Fruit fly (Drosophila melanogaster) whole organism, wandering third instar larva: Measurements from ENCODE around the gene CG13362.

Experiments
- Abd-B ChIP-seq: fragments of >200 bp; optimal IDR thresholded peaks from 2 replicates; lab custom pipeline; 2017; ENCODE audit warnings: missing biosample characterization, missing genetic modification characterization
- CG32264 ChIP-seq: fragments of 200-800 bp; sonication (Bioruptor generic); optimal IDR thresholded peaks from 2 replicates; lab custom pipeline; 2016; ENCODE audit warnings: missing biosample characterization, missing genetic modification characterization
- CG9705 ChIP-seq: fragments of 200-800 bp; sonication (Bioruptor generic); optimal IDR thresholded peaks from 2 replicates; lab custom pipeline; 2018; ENCODE audit warnings: missing biosample characterization, mild to moderate bottlenecking, missing genetic modification characterization
- CrebA ChIP-seq: fragments of 200-800 bp; sonication (Bioruptor generic); optimal IDR thresholded peaks from 2 replicates; lab custom pipeline; 2016; ENCODE audit warnings: missing biosample characterization, mild to moderate bottlenecking, missing genetic modification characterization, borderline replicate concordance
- Dfd ChIP-seq: fragments of >200 bp; optimal IDR thresholded peaks from 2 replicates; lab custom pipeline; 2017; ENCODE audit warnings: missing biosample characterization, missing genetic modification characterization
- Dif ChIP-seq: fragments of 200-275, 200-300 bp; sonication (Bioruptor generic); optimal IDR thresholded peaks from 2 replicates; lab custom pipeline; 2018; ENCODE audit warnings: missing biosample characterization, missing genetic modification characterization; ENCODE audit not compliant: partially characterized antibody
- GATAd ChIP-seq: sonication (Bioruptor generic); optimal IDR thresholded peaks from 2 replicates; lab custom pipeline; 2016; ENCODE audit warnings: missing biosample characterization, missing genetic modification characterization
- HLH106 ChIP-seq: fragments of 200-800 bp; optimal IDR thresholded peaks from 3 replicates; lab custom pipeline; 2019; ENCODE audit warnings: missing biosample characterization, mild to moderate bottlenecking, missing genetic modification characterization, moderate library complexity
- Hnf4 ChIP-seq: fragments of 200-800 bp; sonication (Bioruptor generic); optimal IDR thresholded peaks from 2 replicates; lab custom pipeline; 2016; ENCODE audit warnings: missing biosample characterization, mild to moderate bottlenecking, missing genetic modification characterization
- Hr78 ChIP-seq: fragments of >200 bp; optimal IDR thresholded peaks from 2 replicates; lab custom pipeline; 2017; ENCODE audit warnings: missing biosample characterization, missing genetic modification characterization
- Hr83 ChIP-seq: fragments of 200-300 bp; sonication (Bioruptor generic); optimal IDR thresholded peaks from 2 replicates; lab custom pipeline; 2016; ENCODE audit warnings: missing biosample characterization, mild to moderate bottlenecking, missing genetic modification characterization, moderate library complexity; ENCODE audit not compliant: poor library complexity, severe bottlenecking
- Jra ChIP-seq: sonication (Bioruptor generic); optimal IDR thresholded peaks from 2 replicates; lab custom pipeline; 2016; ENCODE audit warnings: missing biosample characterization, missing genetic modification characterization
- Mio ChIP-seq: sonication (Bioruptor generic); optimal IDR thresholded peaks from 2 replicates; lab custom pipeline; 2016; ENCODE audit warnings: missing biosample characterization, missing genetic modification characterization
- Myc ChIP-seq: fragments of >200 bp; optimal IDR thresholded peaks from 2 replicates; lab custom pipeline; 2017
- N ChIP-seq: fragments of >200 bp; optimal IDR thresholded peaks from 2 replicates; lab custom pipeline; 2018; ENCODE audit warnings: missing biosample characterization, missing external identifiers, missing genetic modification characterization
- OdsH ChIP-seq: fragments of 200-800 bp; sonication (Bioruptor generic); optimal IDR thresholded peaks from 2 replicates; lab custom pipeline; 2016; ENCODE audit warnings: missing biosample characterization, mild to moderate bottlenecking, missing genetic modification characterization
- Rel ChIP-seq, 2 experiments: fragments of 200-800 bp; sonication (Bioruptor generic) in 1 of 2; optimal IDR thresholded peaks; 2 replicates in 1 of 2; 3 replicates in 1 of 2; lab custom pipeline; 2016 to 2019; ENCODE audit warnings: mild to moderate bottlenecking in 2 of 2, missing biosample characterization in 2 of 2, missing genetic modification characterization in 2 of 2, moderate library complexity in 1 of 2
- Sp1 ChIP-seq: fragments of 200-800 bp; sonication (Bioruptor generic); optimal IDR thresholded peaks from 3 replicates; lab custom pipeline; 2019; ENCODE audit warnings: missing biosample characterization, mild to moderate bottlenecking, missing genetic modification characterization, moderate library complexity
- Vsx2 ChIP-seq: fragments of 200-300, 225-300 bp; sonication (Bioruptor generic); optimal IDR thresholded peaks from 2 replicates; lab custom pipeline; 2018; ENCODE audit warnings: missing biosample characterization, missing genetic modification characterization; ENCODE audit not compliant: partially characterized antibody
- br ChIP-seq: fragments of 200-800 bp; sonication (Bioruptor generic); optimal IDR thresholded peaks from 2 replicates; lab custom pipeline; 2016; ENCODE audit warnings: missing biosample characterization, missing genetic modification characterization
- brk ChIP-seq: fragments of 200-800 bp; sonication (Bioruptor generic); optimal IDR thresholded peaks from 2 replicates; lab custom pipeline; 2016; ENCODE audit warnings: missing biosample characterization, mild to moderate bottlenecking, missing genetic modification characterization
- dl ChIP-seq, 2 experiments: fragments of 175-275, 200-275 bp in 1 of 2; fragments of 200-275 bp in 1 of 2; sonication (Bioruptor generic); optimal IDR thresholded peaks; lab custom pipeline; 2018; ENCODE audit warnings: mild to moderate bottlenecking in 2 of 2, missing biosample characterization in 2 of 2, missing genetic modification characterization in 2 of 2, moderate library complexity in 2 of 2; ENCODE audit not compliant: partially characterized antibody in 2 of 2, insufficient read depth in 1 of 2
- dmrt93B ChIP-seq: fragments of 200-800 bp; sonication (Bioruptor generic); optimal IDR thresholded peaks from 2 replicates; lab custom pipeline; 2018; ENCODE audit warnings: missing biosample characterization, mild to moderate bottlenecking, missing genetic modification characterization
- dsf ChIP-seq: sonication (Bioruptor generic); optimal IDR thresholded peaks from 2 replicates; lab custom pipeline; 2016; ENCODE audit warnings: missing biosample characterization, missing genetic modification characterization, borderline replicate concordance
- ey ChIP-seq: fragments of 200-800 bp; sonication (Bioruptor generic); optimal IDR thresholded peaks from 2 replicates; lab custom pipeline; 2016; ENCODE audit warnings: missing biosample characterization, missing genetic modification characterization
- foxo ChIP-seq, 2 experiments: fragments of 200-800 bp; sonication (Bioruptor generic); optimal IDR thresholded peaks; 2 replicates in 1 of 2; 3 replicates in 1 of 2; lab custom pipeline; 2016 to 2017; ENCODE audit warnings: missing biosample characterization in 2 of 2, missing genetic modification characterization in 2 of 2
- fru ChIP-seq: fragments of 200-800 bp; sonication (Bioruptor generic); optimal IDR thresholded peaks from 3 replicates; lab custom pipeline; 2016; ENCODE audit warnings: missing biosample characterization, mild to moderate bottlenecking, missing genetic modification characterization
- h ChIP-seq: fragments of 200-800 bp; sonication (Bioruptor generic); optimal IDR thresholded peaks from 3 replicates; lab custom pipeline; 2016; ENCODE audit warnings: missing biosample characterization, mild to moderate bottlenecking, missing genetic modification characterization
- jim ChIP-seq: fragments of 175-275, 200-325 bp; sonication (Bioruptor generic); optimal IDR thresholded peaks from 2 replicates; lab custom pipeline; 2016; ENCODE audit warnings: missing biosample characterization, mild to moderate bottlenecking, missing genetic modification characterization
- lola ChIP-seq: fragments of >200 bp; optimal IDR thresholded peaks from 2 replicates; lab custom pipeline; 2017; ENCODE audit warnings: missing biosample characterization, missing genetic modification characterization
- pan ChIP-seq: fragments of >200 bp; optimal IDR thresholded peaks from 2 replicates; lab custom pipeline; 2017
- psq ChIP-seq: fragments of 200-800 bp; sonication (Bioruptor generic); optimal IDR thresholded peaks from 3 replicates; lab custom pipeline; 2017; ENCODE audit warnings: missing biosample characterization, mild to moderate bottlenecking, missing genetic modification characterization, moderate library complexity
- rgr ChIP-seq: fragments of 200-800 bp; sonication (Bioruptor generic); optimal IDR thresholded peaks from 3 replicates; lab custom pipeline; 2016; ENCODE audit warnings: missing biosample characterization, mild to moderate bottlenecking, missing genetic modification characterization
- sv ChIP-seq: fragments of 200-800 bp; sonication (Bioruptor generic); optimal IDR thresholded peaks from 3 replicates; lab custom pipeline; 2016; ENCODE audit warnings: missing biosample characterization, missing genetic modification characterization
- tai ChIP-seq: sonication (Bioruptor generic); optimal IDR thresholded peaks from 2 replicates; lab custom pipeline; 2016; ENCODE audit warnings: missing biosample characterization, missing genetic modification characterization
- usp ChIP-seq: fragments of >200 bp; optimal IDR thresholded peaks from 2 replicates; lab custom pipeline; 2017; ENCODE audit warnings: missing biosample characterization, missing genetic modification characterization
- woc ChIP-seq: sonication (Bioruptor generic); optimal IDR thresholded peaks from 2 replicates; lab custom pipeline; 2016; ENCODE audit warnings: missing biosample characterization, mild to moderate bottlenecking, missing genetic modification characterization

CG13362 gene

DNA sequence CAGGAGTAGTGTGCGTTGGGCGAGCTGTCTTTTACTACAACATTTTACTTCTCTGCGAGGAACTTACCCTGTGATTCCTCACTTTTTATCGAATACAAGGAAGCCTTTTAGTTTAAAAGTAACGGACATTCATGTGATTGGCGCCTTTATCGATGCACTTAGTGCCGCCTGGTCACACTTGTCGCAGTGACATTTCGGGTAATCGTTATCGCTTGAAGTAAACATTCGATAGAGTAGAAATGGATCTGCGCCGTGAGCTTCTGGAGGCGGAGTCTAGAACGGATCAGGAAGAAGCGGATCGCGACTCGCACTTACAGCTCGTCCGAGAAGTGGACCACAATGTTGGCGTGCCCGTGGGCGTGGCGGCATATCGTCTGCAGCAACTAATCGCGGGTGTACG lies 41.8 kb upstream of the CG13362 start, which contains the start of gene CG16989:
Gene CG16989 (plus strand): TSS at position 225 of the 400 bp plus-strand sequence.
- TF ChIP-seq GATAd, result no peak
- no peak for TF ChIP-seq Jra (GFP tag; lab: Kevin White, UChicago)
- TF ChIP-seq brk (GFP tag; lab: Kevin White, UChicago), result no peak
- TF ChIP-seq Vsx2 (GFP tag; lab: Kevin White, UChicago), result no peak
- no peak for TF ChIP-seq dmrt93B (GFP tag; lab: Kevin White, UChicago)
- no peak for TF ChIP-seq usp (GFP tag; lab: Kevin White, UChicago)
- no peak for TF ChIP-seq woc (GFP tag; lab: Kevin White, UChicago)
- no peak for TF ChIP-seq Rel (GFP tag; optimal IDR thresholded peaks at IDR 0.05; lab: Kevin White, UChicago)
- TF ChIP-seq Rel (tag; optimal IDR thresholded peaks at IDR 0.05; lab: Kevin White, UChicago), result no peak
- no peak for TF ChIP-seq CG9705 (GFP tag; lab: Kevin White, UChicago)
- TF ChIP-seq Dif, result no peak
- TF ChIP-seq Hr83 (GFP tag; lab: Kevin White, UChicago), result no peak
- no peak for TF ChIP-seq pan (lab: Kevin White, UChicago)
- no peak for TF ChIP-seq fru (GFP tag; lab: Kevin White, UChicago)
- no peak for TF ChIP-seq Dfd (GFP tag; lab: Kevin White, UChicago)
- TF ChIP-seq Abd-B (GFP tag; lab: Kevin White, UChicago), result no peak
- no peak for TF ChIP-seq Myc (lab: Kevin White, UChicago)
- no peak for TF ChIP-seq HLH106 (tag; lab: Kevin White, UChicago)

DNA sequence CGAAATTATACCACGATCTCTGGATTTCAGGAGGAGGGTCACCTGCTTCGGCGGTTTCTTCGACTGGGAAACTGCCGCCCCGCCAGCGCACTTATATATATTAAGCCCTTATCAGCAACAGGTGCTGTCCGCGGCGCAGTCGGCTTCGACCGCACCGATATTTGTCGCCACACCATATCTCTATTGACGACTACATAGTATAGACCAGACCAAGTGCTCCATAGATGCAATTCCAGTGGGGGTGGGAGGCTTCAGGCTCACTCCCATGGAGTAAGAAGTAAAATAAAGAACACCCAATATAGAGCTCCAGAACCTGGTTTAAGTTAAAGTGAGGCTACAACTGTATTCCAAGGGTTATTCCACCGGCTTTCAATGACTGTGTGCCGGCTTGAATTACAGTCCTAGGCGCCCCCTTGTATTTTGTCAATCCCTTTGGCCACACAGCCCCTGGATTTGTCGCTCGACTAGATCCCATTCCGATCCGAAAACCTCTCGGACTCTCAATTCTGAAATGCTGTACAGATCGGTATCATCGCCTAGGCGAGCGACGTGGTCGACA lies 39.0 kb upstream of the CG13362 start, which contains the start of gene CG13360:
Gene CG13360 (minus strand): TSS at position 51 of the 559 bp plus-strand sequence.
- TF ChIP-seq dl (GFP tag; optimal IDR thresholded peaks at IDR 0.05; lab: Kevin White, UChicago; ENCODE audit: insufficient read depth in 1 of 2, partially characterized antibody in 2 of 2), result no peak
- no peak for TF ChIP-seq Myc (lab: Kevin White, UChicago)
- TF ChIP-seq dmrt93B (GFP tag; lab: Kevin White, UChicago), result peak; percentile 7
- peak; percentile 15 for TF ChIP-seq psq (GFP tag; lab: Kevin White, UChicago)
- no peak for TF ChIP-seq Hr83 (GFP tag; lab: Kevin White, UChicago)
- peak; percentile 56 for TF ChIP-seq HLH106 (tag; lab: Kevin White, UChicago)
- TF ChIP-seq OdsH (GFP tag; lab: Kevin White, UChicago), result peak; percentile 44
- TF ChIP-seq Rel (GFP tag; optimal IDR thresholded peaks at IDR 0.05; lab: Kevin White, UChicago), result no peak
- no peak for TF ChIP-seq Rel (tag; optimal IDR thresholded peaks at IDR 0.05; lab: Kevin White, UChicago)
- TF ChIP-seq CrebA (GFP tag; lab: Kevin White, UChicago), result no peak
- no peak for TF ChIP-seq Abd-B (GFP tag; lab: Kevin White, UChicago)
- TF ChIP-seq foxo (GFP tag; optimal IDR thresholded peaks at IDR 0.05; lab: Kevin White, UChicago), result peak in 1 of 2 experiments; percentile 51
- TF ChIP-seq CG9705 (GFP tag; lab: Kevin White, UChicago), result no peak
- TF ChIP-seq lola (GFP tag; lab: Kevin White, UChicago), result no peak
- TF ChIP-seq jim (GFP tag; lab: Kevin White, UChicago), result no peak
- TF ChIP-seq rgr (GFP tag; lab: Kevin White, UChicago), result peak; percentile 40
- TF ChIP-seq Mio, result no peak
- no peak for TF ChIP-seq Dfd (GFP tag; lab: Kevin White, UChicago)
- TF ChIP-seq Sp1 (GFP tag; lab: Kevin White, UChicago), result peak; percentile 14
- no peak for TF ChIP-seq Hr78
- no peak for TF ChIP-seq brk (GFP tag; lab: Kevin White, UChicago)
- no peak for TF ChIP-seq CG32264 (GFP tag; lab: Kevin White, UChicago)
- no peak for TF ChIP-seq dsf (GFP tag; lab: Kevin White, UChicago)
- no peak for TF ChIP-seq tai (GFP tag; lab: Kevin White, UChicago)
- no peak for TF ChIP-seq pan (lab: Kevin White, UChicago)
- TF ChIP-seq woc (GFP tag; lab: Kevin White, UChicago), result no peak
- no peak for TF ChIP-seq sv (GFP tag; lab: Kevin White, UChicago)
- no peak for TF ChIP-seq Jra (GFP tag; lab: Kevin White, UChicago)
- no peak for TF ChIP-seq usp (GFP tag; lab: Kevin White, UChicago)
- peak; percentile 56 for TF ChIP-seq ey (GFP tag; lab: Kevin White, UChicago)
- no peak for TF ChIP-seq GATAd
- peak; percentile 70 for TF ChIP-seq fru (GFP tag; lab: Kevin White, UChicago)
- TF ChIP-seq br (GFP tag; lab: Kevin White, UChicago), result peak; percentile 64
- TF ChIP-seq N, result no peak
- peak; percentile 51 for TF ChIP-seq h (GFP tag; lab: Kevin White, UChicago)
- TF ChIP-seq Hnf4 (GFP tag; lab: Kevin White, UChicago), result no peak
